Fruit fly (Drosophila melanogaster) whole organism, adult: ENCODE results near the gene CG9008.

Source experiments
- CG11617 ChIP-seq: fragments of 200-800 bp; sonication (Bioruptor generic); optimal IDR thresholded peaks from 2 replicates; lab custom pipeline; 2017; ENCODE audit warnings: mild to moderate bottlenecking, missing biosample characterization, missing genetic modification reagents, missing genetic modification characterization
- CG12768 ChIP-seq: fragments of 200-800 bp; sonication (Bioruptor generic); optimal IDR thresholded peaks from 2 replicates; lab custom pipeline; 2017; ENCODE audit warnings: missing biosample characterization, missing genetic modification characterization, mild to moderate bottlenecking, moderate library complexity, missing genetic modification reagents
- CG14711 ChIP-seq: fragments of 200-800 bp; sonication (Bioruptor generic); optimal IDR thresholded peaks from 2 replicates; lab custom pipeline; 2018; ENCODE audit warnings: missing biosample characterization, mild to moderate bottlenecking, missing genetic modification characterization, moderate library complexity
- CG1620 ChIP-seq: fragments of 200-800 bp; sonication (Bioruptor generic); optimal IDR thresholded peaks from 2 replicates; lab custom pipeline; 2016; ENCODE audit warnings: missing biosample characterization, missing genetic modification characterization
- CG33017 ChIP-seq: fragments of 200-800 bp; sonication (Bioruptor generic); optimal IDR thresholded peaks from 2 replicates; lab custom pipeline; 2018; ENCODE audit warnings: missing biosample characterization, mild to moderate bottlenecking, missing genetic modification characterization, moderate library complexity
- CG5204 ChIP-seq: fragments of 200-800 bp; sonication (Bioruptor generic); optimal IDR thresholded peaks from 2 replicates; lab custom pipeline; 2016; ENCODE audit warnings: missing biosample characterization, missing genetic modification characterization
- CG7045 ChIP-seq: fragments of 200-800 bp; sonication (Bioruptor generic); optimal IDR thresholded peaks from 2 replicates; lab custom pipeline; 2017; ENCODE audit warnings: missing biosample characterization, mild to moderate bottlenecking, missing genetic modification characterization
- CG7101 ChIP-seq: fragments of 200-800 bp; sonication (Bioruptor generic); optimal IDR thresholded peaks from 2 replicates; lab custom pipeline; 2018; ENCODE audit warnings: missing biosample characterization, mild to moderate bottlenecking, missing genetic modification characterization, moderate library complexity
- Clk ChIP-seq: fragments of 200-800 bp; sonication (Bioruptor generic); optimal IDR thresholded peaks from 2 replicates; lab custom pipeline; 2017; ENCODE audit warnings: missing biosample characterization, missing genetic modification characterization
- Crg-1 ChIP-seq: fragments of 200-800 bp; sonication (Bioruptor generic); optimal IDR thresholded peaks from 2 replicates; lab custom pipeline; 2016; ENCODE audit warnings: missing biosample characterization, missing genetic modification characterization
- Hr96 ChIP-seq: fragments of 200-800 bp; sonication (Bioruptor generic); optimal IDR thresholded peaks from 2 replicates; lab custom pipeline; 2016; ENCODE audit warnings: missing biosample characterization, missing genetic modification characterization
- Mnt ChIP-seq: fragments of 200-800 bp; sonication (Bioruptor generic); optimal IDR thresholded peaks from 2 replicates; lab custom pipeline; 2016; ENCODE audit warnings: missing biosample characterization, mild to moderate bottlenecking, missing genetic modification characterization
- bab1 ChIP-seq: fragments of 200-800 bp; sonication (Bioruptor generic); optimal IDR thresholded peaks from 3 replicates; lab custom pipeline; 2019; ENCODE audit warnings: missing biosample characterization, mild to moderate bottlenecking, missing genetic modification characterization, moderate library complexity
- cic ChIP-seq: fragments of 200-800 bp; sonication (Bioruptor generic); optimal IDR thresholded peaks from 2 replicates; lab custom pipeline; 2017; ENCODE audit warnings: missing biosample characterization, mild to moderate bottlenecking, missing genetic modification characterization, moderate library complexity
- cnc ChIP-seq, 2 experiments: fragments of >200 bp; optimal IDR thresholded peaks; 2 replicates each; lab custom pipeline; 2017
- kay ChIP-seq: fragments of 200-800 bp; sonication (Bioruptor generic); peaks from one replicate; lab custom pipeline; 2016; ENCODE audit warnings: missing biosample characterization, missing genetic modification characterization, borderline replicate concordance
- ovo ChIP-seq: fragments of 200-800 bp; sonication (Bioruptor generic); optimal IDR thresholded peaks from 2 replicates; lab custom pipeline; 2016; ENCODE audit warnings: missing biosample characterization, missing genetic modification characterization
- pad ChIP-seq: fragments of 200-800 bp; sonication (Bioruptor generic); optimal IDR thresholded peaks from 3 replicates; lab custom pipeline; 2017; ENCODE audit warnings: missing biosample characterization, missing genetic modification characterization, mild to moderate bottlenecking, moderate library complexity, missing genetic modification reagents
- tj ChIP-seq: fragments of 200-800 bp; sonication (Bioruptor generic); optimal IDR thresholded peaks from 3 replicates; lab custom pipeline; 2017; ENCODE audit warnings: missing biosample characterization, mild to moderate bottlenecking, missing genetic modification characterization, moderate library complexity
- toe ChIP-seq: fragments of 200-800 bp; sonication (Bioruptor generic); optimal IDR thresholded peaks from 2 replicates; lab custom pipeline; 2016; ENCODE audit warnings: missing biosample characterization, missing genetic modification characterization

CG9008 gene

DNA sequence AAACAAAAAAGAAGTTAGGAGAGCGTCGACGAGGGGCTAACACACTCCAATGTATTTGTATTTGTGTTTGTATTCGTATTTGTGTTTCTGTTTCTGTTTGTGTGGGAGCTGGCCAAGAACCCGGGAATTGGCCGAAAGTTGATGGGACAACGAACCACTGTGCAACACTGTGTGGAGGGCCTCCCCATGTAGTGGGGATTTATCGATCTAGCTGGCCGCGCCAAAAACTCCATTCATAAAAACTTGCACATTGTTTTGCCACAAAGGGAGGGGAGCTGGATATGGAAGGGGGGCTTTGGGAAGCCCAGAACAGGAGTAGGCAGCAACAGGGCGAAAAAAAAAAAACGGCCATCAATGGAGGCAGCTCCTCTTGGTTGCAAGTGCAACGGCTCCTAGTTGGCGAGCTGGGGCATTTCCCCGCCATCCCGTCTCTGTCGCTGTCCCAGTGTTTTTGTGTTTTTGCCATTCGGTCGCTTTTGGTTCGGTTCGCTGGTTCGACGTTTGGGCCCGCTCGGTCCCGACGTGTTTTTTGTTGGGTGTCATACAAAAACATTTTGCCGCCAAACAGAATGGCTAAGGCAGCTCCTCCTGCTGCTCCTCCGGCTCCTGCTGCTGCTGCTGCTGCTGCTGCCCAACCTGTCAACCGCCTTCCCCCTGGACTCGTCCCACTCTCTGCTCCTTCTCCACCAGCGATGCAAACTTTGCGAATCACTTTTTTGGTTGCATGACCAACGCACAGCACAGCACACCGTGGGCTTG is 2.9 kb downstream of the CG9008 start:
- TF ChIP-seq CG12768 (GFP tag; lab: Kevin White, UChicago) (no peak), cic (GFP tag; lab: Kevin White, UChicago) (no peak), Crg-1 (GFP tag; lab: Kevin White, UChicago) (no peak), Mnt (GFP tag; lab: Kevin White, UChicago) (no peak), ovo (GFP tag; lab: Kevin White, UChicago) (no peak)

DNA sequence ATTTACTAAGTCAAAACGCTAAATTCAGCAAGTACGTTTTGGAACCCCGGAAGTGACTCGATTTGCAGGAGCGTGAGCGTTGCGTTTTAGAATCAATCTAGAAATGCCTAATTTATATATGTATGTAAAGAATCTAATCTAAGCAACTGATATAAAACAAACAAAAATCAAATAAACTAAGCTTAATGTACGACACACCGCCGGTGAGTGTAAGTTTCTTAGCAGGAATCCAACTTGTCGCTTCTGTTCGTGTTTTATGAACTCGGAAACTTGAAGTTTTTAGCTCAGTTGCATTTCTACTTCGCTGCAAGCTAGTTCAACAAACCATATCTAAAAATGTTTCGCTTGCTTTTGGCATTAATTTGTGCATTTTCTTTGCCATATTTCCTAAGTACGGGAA is 6.3 kb downstream of the CG9008 start, which contains the start of gene CG43376:
Gene CG43376 (plus strand): TSS at position 301 of the 400 bp plus-strand sequence.
- no peak for TF ChIP-seq CG12768 (GFP tag; lab: Kevin White, UChicago)
- no peak for TF ChIP-seq kay (GFP tag; lab: Kevin White, UChicago)
- TF ChIP-seq Clk (GFP tag; lab: Kevin White, UChicago): no peak
- TF ChIP-seq bab1 (GFP tag; lab: Kevin White, UChicago): no peak
- TF ChIP-seq cic (GFP tag; lab: Kevin White, UChicago): no peak
- TF ChIP-seq pad (GFP tag; lab: Kevin White, UChicago): no peak
- TF ChIP-seq CG1620 (GFP tag; lab: Kevin White, UChicago): no peak
- TF ChIP-seq toe (GFP tag; lab: Kevin White, UChicago): no peak
- no peak for TF ChIP-seq Crg-1 (GFP tag; lab: Kevin White, UChicago)
- no peak for TF ChIP-seq CG33017
- no peak for TF ChIP-seq Hr96
- TF ChIP-seq Mnt (GFP tag; lab: Kevin White, UChicago): no peak
- no peak for TF ChIP-seq ovo (GFP tag; lab: Kevin White, UChicago)
- no peak for TF ChIP-seq cnc (optimal IDR thresholded peaks at IDR 0.05; lab: Kevin White, UChicago)
- no peak for TF ChIP-seq CG7101 (tag; lab: Kevin White, UChicago)

DNA sequence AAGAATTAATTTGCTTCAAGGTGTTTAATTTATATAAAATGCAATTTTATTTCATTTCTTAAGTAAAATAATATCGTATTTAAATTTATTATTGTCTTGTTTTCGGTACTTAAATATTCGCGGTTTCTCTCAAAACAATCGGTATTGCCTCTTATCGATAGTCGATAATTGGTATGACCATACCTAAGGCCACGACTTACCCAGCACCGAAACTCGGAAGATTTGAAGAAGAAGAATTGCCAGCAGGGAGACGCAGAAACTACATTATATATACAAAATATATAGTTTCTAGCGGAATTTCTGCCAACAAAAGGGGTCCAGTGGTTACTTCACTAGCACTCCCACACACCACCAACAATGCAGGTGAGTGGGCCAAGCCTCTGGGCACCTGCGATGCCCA is 9.1 kb downstream of the CG9008 start:
- TF ChIP-seq Mnt (GFP tag; lab: Kevin White, UChicago): no peak
- peak; percentile 59 for TF ChIP-seq bab1 (GFP tag; lab: Kevin White, UChicago)
- TF ChIP-seq CG33017: no peak

DNA sequence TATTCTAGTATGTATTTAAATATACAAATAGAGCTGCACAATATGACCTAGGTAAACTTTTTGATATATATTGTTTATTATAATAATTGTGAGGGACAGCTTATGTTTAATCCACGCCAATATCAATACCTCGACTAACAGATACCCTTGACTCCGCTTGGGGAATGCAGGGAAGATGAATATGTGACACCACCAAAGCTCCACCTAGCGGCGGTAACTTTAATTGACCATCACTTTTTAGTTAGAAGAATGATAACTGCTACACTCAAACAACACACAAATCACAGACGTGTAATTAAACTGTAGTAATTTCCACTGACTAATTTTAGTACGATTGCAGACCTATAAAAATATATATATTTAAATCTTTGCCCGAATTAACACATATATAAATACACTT is 16.8 kb downstream of the CG9008 start:
- TF ChIP-seq CG14711 (tag; lab: Kevin White, UChicago) (no peak), CG11617 (GFP tag; lab: Kevin White, UChicago) (no peak), Crg-1 (GFP tag; lab: Kevin White, UChicago) (no peak), toe (GFP tag; lab: Kevin White, UChicago) (no peak), cic (GFP tag; lab: Kevin White, UChicago) (no peak), Hr96 (no peak), tj (GFP tag; lab: Kevin White, UChicago) (no peak), CG5204 (GFP tag; lab: Kevin White, UChicago) (no peak), cnc (optimal IDR thresholded peaks at IDR 0.05; lab: Kevin White, UChicago) (no peak), CG7101 (tag; lab: Kevin White, UChicago) (no peak), CG12768 (GFP tag; lab: Kevin White, UChicago) (no peak), Mnt (GFP tag; lab: Kevin White, UChicago) (no peak), Clk (GFP tag; lab: Kevin White, UChicago) (no peak), CG7045 (GFP tag; lab: Kevin White, UChicago) (no peak), pad (GFP tag; lab: Kevin White, UChicago) (no peak), CG33017 (no peak), ovo (GFP tag; lab: Kevin White, UChicago) (no peak)

dm6 chr2L:13746652-13747051 is 33.3 kb downstream of the CG9008 start, which contains the start of gene TM9SF4:
Gene TM9SF4 (plus strand): TSS chr2L:13746952.
- TF ChIP-seq CG11617 (GFP tag; lab: Kevin White, UChicago) (no peak), CG7101 (tag; lab: Kevin White, UChicago) (no peak), Hr96 (no peak), CG5204 (GFP tag; lab: Kevin White, UChicago) (no peak), cic (GFP tag; lab: Kevin White, UChicago) (no peak), tj (GFP tag; lab: Kevin White, UChicago) (no peak), Clk (GFP tag; lab: Kevin White, UChicago) (no peak), CG12768 (GFP tag; lab: Kevin White, UChicago) (no peak), cnc (optimal IDR thresholded peaks at IDR 0.05; lab: Kevin White, UChicago) (no peak), CG14711 (tag; lab: Kevin White, UChicago) (no peak), ovo (GFP tag; lab: Kevin White, UChicago) (no peak), pad (GFP tag; lab: Kevin White, UChicago) (no peak)

DNA sequence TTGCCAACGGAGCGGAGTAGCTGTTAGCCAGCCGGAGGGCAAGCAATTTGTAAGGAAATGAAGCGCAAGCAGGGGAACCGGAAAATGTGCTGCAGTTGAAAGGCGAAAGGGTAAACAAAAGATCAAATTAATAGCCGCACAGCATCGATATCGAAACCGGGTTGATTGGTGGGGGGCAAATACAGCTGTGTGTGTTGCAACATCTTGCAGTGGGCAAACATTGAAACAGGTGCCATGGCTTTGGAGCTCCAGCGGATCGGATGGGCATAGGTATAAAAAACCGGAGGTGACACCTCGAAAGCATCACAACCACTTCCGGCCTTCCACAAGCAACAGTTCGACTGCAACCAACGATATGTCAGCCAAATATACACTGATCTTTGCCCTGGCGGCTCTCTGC is 44.1 kb downstream of the CG9008 start, which contains the start of gene nur:
Gene nur (plus strand): TSS at position 301 of the 400 bp plus-strand sequence.
- TF ChIP-seq cnc (optimal IDR thresholded peaks at IDR 0.05; lab: Kevin White, UChicago): no peak
- no peak for TF ChIP-seq ovo (GFP tag; lab: Kevin White, UChicago)
- no peak for TF ChIP-seq toe (GFP tag; lab: Kevin White, UChicago)
- no peak for TF ChIP-seq CG5204 (GFP tag; lab: Kevin White, UChicago)
- no peak for TF ChIP-seq CG1620 (GFP tag; lab: Kevin White, UChicago)
- no peak for TF ChIP-seq CG12768 (GFP tag; lab: Kevin White, UChicago)
- TF ChIP-seq Mnt (GFP tag; lab: Kevin White, UChicago): no peak
- TF ChIP-seq bab1 (GFP tag; lab: Kevin White, UChicago): no peak
- TF ChIP-seq Clk (GFP tag; lab: Kevin White, UChicago): no peak
- no peak for TF ChIP-seq pad (GFP tag; lab: Kevin White, UChicago)
- TF ChIP-seq kay (GFP tag; lab: Kevin White, UChicago): no peak
- TF ChIP-seq cic (GFP tag; lab: Kevin White, UChicago): no peak
- TF ChIP-seq CG14711 (tag; lab: Kevin White, UChicago): no peak
- no peak for TF ChIP-seq CG7101 (tag; lab: Kevin White, UChicago)
